Fruit fly (Drosophila melanogaster): Measurements from ENCODE around the gene Oseg4.

Gene Oseg4

DNA sequence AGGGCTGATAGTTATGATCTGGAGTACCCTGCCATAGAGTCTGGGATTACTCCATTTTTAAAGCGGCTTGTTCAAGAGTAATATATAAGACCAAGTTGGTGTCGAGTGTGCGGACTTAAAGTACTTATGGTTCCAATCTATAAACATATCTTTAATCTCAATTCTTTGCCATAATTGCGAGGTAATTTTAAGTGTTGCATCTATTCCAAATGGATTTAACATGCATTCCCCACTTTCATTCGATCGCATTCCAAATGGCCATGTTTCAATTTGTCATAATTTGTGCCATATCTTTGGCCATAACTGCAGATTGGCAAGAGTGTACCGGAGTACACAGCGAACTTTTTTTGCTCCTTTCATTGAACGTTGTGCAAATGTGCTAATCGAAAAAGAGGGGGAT lies 24.3 kb downstream of the Oseg4 start:
- TF ChIP-seq CTCF (optimal IDR thresholded peaks at IDR 0.05): no peak

DNA sequence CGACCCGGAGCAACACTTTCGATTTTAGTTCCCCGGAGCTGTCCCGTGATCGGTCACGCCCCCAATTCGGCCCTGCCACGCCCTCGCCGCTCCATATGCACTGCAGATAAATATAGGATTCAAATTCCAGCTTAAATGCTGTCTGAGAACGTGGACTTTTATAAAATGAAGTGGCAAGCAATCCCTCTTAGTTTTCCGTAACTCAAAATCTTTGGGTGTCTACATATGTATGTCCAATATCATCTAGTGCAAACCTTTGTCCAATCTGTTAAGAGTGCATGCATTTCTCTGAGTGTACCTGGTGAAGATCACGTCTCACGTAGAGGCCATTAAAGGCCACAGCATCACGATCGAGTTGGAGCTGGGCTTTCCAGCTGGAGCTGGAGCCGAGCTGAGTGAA lies 25.0 kb downstream of the Oseg4 start:
- no peak for TF ChIP-seq CTCF (optimal IDR thresholded peaks at IDR 0.05)
- no peak for TF ChIP-seq CG8478 (optimal IDR thresholded peaks at IDR 0.05)

DNA sequence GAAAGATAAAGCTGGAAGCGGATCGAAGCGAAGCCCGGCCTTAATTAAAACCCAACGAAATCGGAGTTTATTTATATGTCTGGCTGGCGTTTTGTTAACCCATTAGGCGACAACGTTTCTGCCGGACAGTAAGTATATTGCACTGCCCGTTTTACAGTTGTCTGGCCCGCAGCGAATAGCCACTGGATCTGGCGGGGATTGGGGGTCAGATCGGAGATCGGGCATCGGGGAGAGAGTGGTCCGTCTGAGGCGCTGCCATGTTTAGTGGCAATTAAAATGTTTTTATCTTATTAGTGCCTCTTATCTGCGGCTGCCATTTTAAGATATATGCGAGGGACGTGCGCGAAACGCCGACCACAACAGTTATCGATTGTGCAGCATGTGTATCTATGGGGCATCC lies 26.4 kb downstream of the Oseg4 start:
- TF ChIP-seq CG8478 (optimal IDR thresholded peaks at IDR 0.05): no peak
- TF ChIP-seq CTCF (optimal IDR thresholded peaks at IDR 0.05): no peak

DNA sequence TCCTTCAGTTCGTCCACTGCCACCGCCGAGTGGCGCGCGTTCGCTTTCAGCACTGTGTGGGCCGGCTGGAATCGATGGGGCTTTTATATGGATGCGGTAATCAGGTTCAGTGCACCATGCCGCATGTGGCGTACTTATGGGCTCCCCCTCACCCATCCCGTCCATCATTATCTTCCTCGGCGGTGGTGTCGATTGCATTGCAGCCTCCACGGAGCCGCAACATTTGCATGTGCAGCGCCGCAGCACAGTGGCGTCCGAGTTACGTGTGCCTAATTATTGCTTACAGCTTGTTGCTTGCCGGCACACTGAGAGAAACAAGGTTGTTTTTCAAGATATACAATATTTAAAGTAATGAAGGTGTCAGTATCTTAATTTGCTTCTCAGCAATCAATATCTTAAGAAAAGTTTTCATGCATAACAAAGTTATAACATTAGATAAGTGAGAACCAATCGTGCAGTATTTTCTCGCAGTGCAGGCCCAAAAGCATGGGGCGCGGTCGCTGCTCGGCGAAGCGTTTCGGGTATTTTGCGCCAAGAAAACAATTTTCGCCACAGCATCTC lies 33.1 kb downstream of the Oseg4 start, which contains the start of gene CG13931:
Gene CG13931 (minus strand): TSS at position 41 of the 561 bp plus-strand sequence.
- TF ChIP-seq CTCF (optimal IDR thresholded peaks at IDR 0.05) (no peak), CG8478 (optimal IDR thresholded peaks at IDR 0.05) (no peak)

DNA sequence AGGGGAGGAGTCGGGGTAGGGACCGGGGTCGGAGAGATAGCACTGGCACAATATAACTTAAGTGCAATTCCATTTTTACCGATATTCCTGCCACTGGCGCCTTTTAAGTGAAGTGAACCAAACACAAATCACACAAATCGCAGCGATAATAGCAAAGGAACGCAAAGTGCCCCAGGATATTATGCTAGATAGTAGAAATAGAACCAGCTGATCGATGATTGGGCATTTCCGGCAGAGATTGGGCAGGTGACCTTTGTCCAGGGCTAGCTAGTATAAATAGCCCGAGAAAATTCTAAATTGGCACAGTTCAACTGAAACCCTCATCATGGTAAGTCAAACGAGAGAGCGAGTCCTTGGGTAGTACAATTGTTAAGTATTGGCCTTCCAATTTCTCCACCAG lies 41.2 kb downstream of the Oseg4 start, which contains the start of gene CG12011:
Gene CG12011 (plus strand): TSS at position 301 of the 400 bp plus-strand sequence.
- no peak for TF ChIP-seq CTCF (optimal IDR thresholded peaks at IDR 0.05)
- TF ChIP-seq CG8478 (optimal IDR thresholded peaks at IDR 0.05): no peak

DNA sequence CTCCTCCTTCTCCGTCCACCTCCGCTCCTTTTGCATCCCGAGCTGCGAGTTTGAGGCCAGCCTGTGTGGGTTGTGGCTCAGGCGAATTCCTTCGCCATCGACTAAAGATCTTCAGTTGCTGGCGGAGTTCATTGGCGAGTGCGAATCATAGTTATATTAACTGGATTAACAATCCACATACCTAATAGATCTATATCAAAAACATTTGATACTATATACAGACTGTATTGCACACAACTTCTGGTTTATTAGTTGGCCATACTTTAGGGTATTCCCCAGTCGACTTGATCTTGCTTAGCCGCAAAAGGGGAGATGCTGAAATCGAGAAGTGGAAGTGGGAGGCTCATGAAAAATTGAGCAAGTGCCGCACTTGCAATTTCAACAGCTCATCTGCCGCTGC lies 42.7 kb downstream of the Oseg4 start:
- no peak for TF ChIP-seq CG8478 (optimal IDR thresholded peaks at IDR 0.05)
- TF ChIP-seq CTCF (optimal IDR thresholded peaks at IDR 0.05): no peak

DNA sequence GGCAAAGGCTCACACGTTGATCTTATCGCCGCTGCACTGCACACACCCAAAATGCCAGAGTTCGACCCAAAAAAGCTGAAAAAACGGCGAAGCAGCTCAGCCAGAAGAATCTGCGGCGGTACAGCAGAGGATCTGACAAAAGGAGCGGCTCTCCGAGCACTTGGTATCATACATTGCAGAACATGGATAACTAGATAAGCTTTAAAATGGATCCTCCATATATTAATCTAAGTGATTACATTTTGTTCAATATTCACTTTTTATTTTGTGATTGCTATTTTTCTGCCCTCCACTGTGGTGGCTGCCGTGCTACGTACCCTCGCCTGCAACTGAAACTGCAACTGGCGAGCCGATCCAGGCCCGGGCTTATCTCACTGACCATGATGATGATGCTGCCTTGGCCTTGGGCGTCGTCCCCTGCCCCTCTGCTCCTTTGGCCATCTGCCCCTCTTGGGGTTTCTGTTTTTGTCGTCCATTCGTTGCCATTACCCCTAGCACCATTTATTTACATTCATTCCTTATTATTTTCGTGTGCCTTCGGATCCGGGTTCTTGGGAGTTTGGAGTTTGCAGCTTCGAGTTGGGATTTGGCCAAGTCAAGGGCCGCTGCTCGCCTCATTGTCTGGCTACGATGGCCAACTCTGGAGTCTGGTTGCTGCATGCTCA lies 43.3 kb downstream of the Oseg4 start:
- TF ChIP-seq CTCF (optimal IDR thresholded peaks at IDR 0.05): no peak
- no peak for TF ChIP-seq CG8478 (optimal IDR thresholded peaks at IDR 0.05)

DNA sequence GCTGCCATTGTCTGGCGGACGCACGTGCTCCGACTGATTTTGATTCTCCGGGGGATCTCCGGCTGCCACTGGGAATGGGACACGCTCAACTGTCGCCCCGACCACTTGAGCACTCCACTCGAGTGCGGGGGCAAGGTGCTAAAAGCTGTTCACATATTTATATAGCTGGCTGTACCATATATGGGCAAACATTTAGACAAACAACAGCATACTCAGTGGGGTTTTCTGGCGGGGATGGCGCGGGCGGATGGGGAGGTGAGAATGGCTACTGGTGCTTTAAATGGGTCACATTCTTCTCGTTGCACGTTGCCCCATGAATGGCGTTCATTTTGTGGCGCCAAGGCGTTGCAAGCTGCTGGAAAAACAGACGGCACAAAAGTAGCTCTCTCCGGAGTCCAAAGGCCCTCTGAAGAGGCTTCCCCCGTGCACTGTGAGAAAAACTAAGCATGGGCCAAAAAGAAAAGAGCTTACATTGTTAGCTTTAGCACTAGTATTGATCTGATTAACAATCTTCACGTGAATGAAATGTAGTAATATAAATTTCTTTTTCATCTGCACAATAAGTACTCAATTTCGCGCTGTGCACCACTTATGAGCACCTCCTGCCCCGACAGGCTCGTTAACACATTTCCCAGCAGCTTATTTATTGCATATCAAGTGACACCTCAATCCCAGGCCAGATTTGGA lies 44.7 kb downstream of the Oseg4 start:
- no peak for TF ChIP-seq CTCF (optimal IDR thresholded peaks at IDR 0.05)

DNA sequence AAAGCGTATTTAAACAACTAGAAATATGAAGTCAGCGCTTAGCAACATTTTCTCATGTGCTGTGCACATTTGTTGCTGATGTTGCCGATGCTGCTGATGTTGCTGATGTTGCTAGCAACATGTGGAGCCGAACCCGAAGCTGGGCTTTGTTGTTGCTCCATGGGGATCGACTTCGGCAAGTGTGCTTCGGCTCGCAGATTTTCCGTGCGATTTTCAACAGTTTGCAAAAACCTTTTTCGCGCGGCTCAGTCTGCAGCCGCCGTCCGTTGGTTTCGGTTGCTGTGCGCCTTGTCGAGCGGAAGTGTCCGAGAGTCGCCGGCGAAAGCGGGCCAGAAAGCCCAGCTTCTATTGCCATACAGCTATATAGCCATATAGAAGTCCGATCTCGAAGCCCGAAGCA lies 47.0 kb downstream of the Oseg4 start:
- TF ChIP-seq CTCF (optimal IDR thresholded peaks at IDR 0.05) (no peak), CG8478 (optimal IDR thresholded peaks at IDR 0.05) (no peak)

DNA sequence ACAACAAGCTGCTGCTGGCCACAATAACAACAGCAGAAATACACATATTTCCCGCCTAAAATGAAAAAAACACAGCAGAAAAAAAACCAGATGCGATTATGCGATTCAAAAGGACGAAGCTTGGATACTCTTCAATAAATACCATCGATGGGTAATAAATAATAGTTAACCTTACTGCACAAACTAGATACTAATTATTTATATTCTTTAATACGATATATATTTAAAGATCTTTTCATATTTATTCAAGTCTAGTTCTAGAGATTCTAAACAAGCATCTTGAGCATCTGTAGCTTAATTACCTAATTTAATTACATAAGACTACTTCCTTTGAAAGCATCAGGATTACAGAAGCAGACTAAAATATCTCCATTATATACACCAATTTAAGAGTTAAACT lies 47.4 kb downstream of the Oseg4 start:
- TF ChIP-seq CG8478 (optimal IDR thresholded peaks at IDR 0.05): no peak
- TF ChIP-seq CTCF (optimal IDR thresholded peaks at IDR 0.05): no peak

DNA sequence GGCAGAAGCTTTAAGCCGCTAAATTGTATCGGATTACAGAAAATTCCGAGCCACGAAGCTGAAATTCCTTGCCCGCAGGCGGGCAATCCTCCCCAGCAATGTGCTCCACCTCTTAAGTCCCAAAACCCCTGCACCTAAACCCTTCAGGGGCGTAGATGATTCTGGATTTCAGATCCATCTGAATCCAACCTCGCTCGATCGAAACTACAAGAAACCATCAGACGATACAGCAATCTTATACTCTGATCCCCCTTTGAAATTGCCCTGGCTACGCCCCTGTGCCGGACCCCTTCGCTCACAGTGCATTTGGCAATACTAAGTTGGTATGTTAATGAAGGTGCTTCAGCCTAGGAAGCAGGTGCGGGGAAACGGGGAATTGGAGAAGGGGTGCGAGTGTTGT lies 52.5 kb downstream of the Oseg4 start:
- TF ChIP-seq CG8478 (optimal IDR thresholded peaks at IDR 0.05) (no peak), CTCF (optimal IDR thresholded peaks at IDR 0.05) (no peak)

Measured in S2 (cell line).